Worm (Caenorhabditis elegans) whole organism, midembryonic: ENCODE data around the gene slcr-46.3.

ENCODE experiments used
- T22C8.4 ChIP-seq: fragments of 200-800 bp; sonication (Bioruptor generic); IDR thresholded peaks from 2 replicates; pipeline ENCODE4 v1.3.6; 2022; ENCODE audit warnings: missing genetic modification characterization, missing compliant biosample characterization
- cog-1 ChIP-seq: sonication (generic microtip); optimal IDR thresholded peaks from 2 replicates; lab custom pipeline; 2016; ENCODE audit warnings: missing genetic modification characterization, missing compliant biosample characterization
- flt-1 ChIP-seq: fragments of 200-800 bp; sonication (Bioruptor generic); IDR thresholded peaks from 2 replicates; pipeline ENCODE4 v1.3.6; 2022; ENCODE audit warnings: missing genetic modification characterization, missing compliant biosample characterization
- klf-2 ChIP-seq: fragments of 200-800 bp; sonication (Bioruptor generic); conservative IDR thresholded peaks from 2 replicates; pipeline ENCODE4 v1.3.6; 2022; ENCODE audit warnings: missing genetic modification reagents, missing genetic modification characterization, missing compliant biosample characterization
- med-1 ChIP-seq: sonication (generic microtip); optimal IDR thresholded peaks from 2 replicates; lab custom pipeline; 2017; ENCODE audit warnings: missing genetic modification characterization, mild to moderate bottlenecking, missing compliant biosample characterization, antibody characterized with exemption, missing genetic modification reagents; ENCODE audit not compliant: insufficient read depth
- ref-1 ChIP-seq: fragments of 200-800 bp; sonication (Bioruptor generic); conservative IDR thresholded peaks from 2 replicates; pipeline ENCODE4 v1.3.6; 2022; ENCODE audit warnings: missing genetic modification reagents, missing genetic modification characterization, missing compliant biosample characterization
- ztf-29 ChIP-seq: fragments of 200-800 bp; sonication (Bioruptor generic); IDR thresholded peaks from 2 replicates; pipeline ENCODE4 v1.3.6; 2022; ENCODE audit warnings: missing genetic modification reagents, missing genetic modification characterization, missing compliant biosample characterization

DNA sequence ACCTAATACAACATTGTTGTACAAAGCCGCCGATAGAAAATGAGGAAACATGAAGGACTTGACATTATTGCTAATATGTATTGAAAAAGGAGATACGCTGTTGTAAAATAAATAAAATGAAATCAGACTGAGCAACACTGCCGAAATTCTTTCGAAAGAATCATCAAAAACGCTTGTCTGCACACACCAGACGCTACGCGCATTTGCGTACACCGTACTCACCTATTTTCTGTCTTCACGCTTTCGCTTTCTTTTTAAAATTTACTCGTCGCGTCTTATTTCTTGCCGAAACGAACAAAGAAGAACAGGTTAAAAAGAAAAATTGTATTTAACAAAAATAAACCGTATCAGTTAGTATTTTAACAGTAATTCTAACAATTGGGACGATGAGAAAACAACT lies 33.2 kb downstream of the slcr-46.3 start:
- TF ChIP-seq ref-1 (GFP tag; lab: Robert Waterston, UW) (no peak), T22C8.4 (GFP tag; lab: Robert Waterston, UW) (no peak), ztf-29 (no peak), flt-1 (GFP tag; lab: Robert Waterston, UW) (no peak), med-1 (GFP tag; lab: Kevin White, UChicago) (no peak), klf-2 (GFP tag; lab: Robert Waterston, UW) (no peak), cog-1 (no peak)
